Fruit fly (Drosophila melanogaster): ENCODE data around the gene AIF.

Gene AIF

dm6 chr2L:2161244-2162243 lies 10.0 kb downstream of the AIF start (continued):
- TF ChIP-seq CG8119 (GFP tag; IDR thresholded peaks at IDR 0.05) (no peak), Sox15 (GFP tag; optimal IDR thresholded peaks at IDR 0.05) (peak; percentile 49), pdm3 (GFP tag; optimal IDR thresholded peaks at IDR 0.05) (peak; percentile 72), cyc (GFP tag; optimal IDR thresholded peaks at IDR 0.05) (peak; percentile 78), CG16779 (tag; optimal IDR thresholded peaks at IDR 0.05) (no peak), Met (GFP tag; optimal IDR thresholded peaks at IDR 0.05) (peak; percentile 84), CG6792 (GFP tag; optimal IDR thresholded peaks at IDR 0.05) (peak; percentile 61), CG7368 (GFP tag; optimal IDR thresholded peaks at IDR 0.05) (peak; percentile 32), CG11902 (GFP tag; optimal IDR thresholded peaks at IDR 0.05) (peak; percentile 57), CG4318 (GFP tag; optimal IDR thresholded peaks at IDR 0.05) (peak; percentile 68), Ets96B (tag; optimal IDR thresholded peaks at IDR 0.05) (peak; percentile 40), esn (GFP tag; optimal IDR thresholded peaks at IDR 0.05) (peak; percentile 84), CG6163 (GFP tag; IDR thresholded peaks at IDR 0.05) (peak; percentile 63; the same call in 2 of the 3 replicates), ss (GFP tag; optimal IDR thresholded peaks at IDR 0.05) (peak; percentile 3 to 50), CG1621 (tag; optimal IDR thresholded peaks at IDR 0.05) (peak; percentile 48), vri (GFP tag; optimal IDR thresholded peaks at IDR 0.05) (peak; percentile 9), CG11294 (GFP tag; IDR thresholded peaks at IDR 0.05) (no peak), CG6276 (GFP tag; optimal IDR thresholded peaks at IDR 0.05) (peak; percentile 17), Eip75B (GFP tag; optimal IDR thresholded peaks at IDR 0.05) (peak; percentile 63), CG3032 (tag; optimal IDR thresholded peaks at IDR 0.05) (peak; percentile 44), fkh (GFP tag; optimal IDR thresholded peaks at IDR 0.05) (no peak)

- peak; percentile 69 for TF ChIP-seq CG6854 (GFP tag; optimal IDR thresholded peaks at IDR 0.05)
- TF ChIP-seq CG1621 (tag; optimal IDR thresholded peaks at IDR 0.05) = no peak
- TF ChIP-seq Lpt (GFP tag; optimal IDR thresholded peaks at IDR 0.05) = peak; percentile 70
- TF ChIP-seq eg (GFP tag; IDR thresholded peaks at IDR 0.05) = peak; percentile 27; the same call in 1 of the 3 replicates
These were observed 10.7 kb downstream of the AIF start for dm6 chr2L:2162281-2162680.

- TF ChIP-seq svp (GFP tag) (no peak), CG8319 (GFP tag; optimal IDR thresholded peaks at IDR 0.05) (no peak), Hr4 (GFP tag; optimal IDR thresholded peaks at IDR 0.05) (peak; percentile 71), cyc (GFP tag; optimal IDR thresholded peaks at IDR 0.05) (no peak), CG4318 (GFP tag; optimal IDR thresholded peaks at IDR 0.05) (peak; percentile 33), CG7368 (GFP tag; optimal IDR thresholded peaks at IDR 0.05) (peak; percentile 41), Gug (GFP tag; IDR thresholded peaks at IDR 0.05) (no peak), CG6808 (GFP tag; optimal IDR thresholded peaks at IDR 0.05) (peak; percentile 66), CG10669 (GFP tag; optimal IDR thresholded peaks at IDR 0.05) (peak; percentile 66), Ets96B (tag; optimal IDR thresholded peaks at IDR 0.05) (peak; percentile 80), Eip75B (GFP tag; optimal IDR thresholded peaks at IDR 0.05) (peak; percentile 71), Eip78C (GFP tag) (peak; percentile 90), CG31627 (GFP tag; optimal IDR thresholded peaks at IDR 0.05) (no peak), CG32006 (GFP tag; optimal IDR thresholded peaks at IDR 0.05) (peak; percentile 73), CG11762 (GFP tag; optimal IDR thresholded peaks at IDR 0.05; ENCODE audit: insufficient read depth) (peak; percentile 25), eg (GFP tag; IDR thresholded peaks at IDR 0.05) (0 out of 3 replicates have a peak, but pooled peaks have one; percentile 39), achi (GFP tag; optimal IDR thresholded peaks at IDR 0.05) (peak; percentile 72), salr (GFP tag; optimal IDR thresholded peaks at IDR 0.05) (peak; percentile 20 to 36), esn (GFP tag; optimal IDR thresholded peaks at IDR 0.05) (no peak), lz (GFP tag; optimal IDR thresholded peaks at IDR 0.05) (peak; percentile 1), fkh (GFP tag; optimal IDR thresholded peaks at IDR 0.05) (no peak), topi (GFP tag; optimal IDR thresholded peaks at IDR 0.05) (peak; percentile 17), ss (GFP tag; optimal IDR thresholded peaks at IDR 0.05) (peak; percentile 28 to 50), CG3032 (tag; optimal IDR thresholded peaks at IDR 0.05) (peak; percentile 64), CG11294 (GFP tag; IDR thresholded peaks at IDR 0.05) (no peak), acj6 (GFP tag; optimal IDR thresholded peaks at IDR 0.05) (peak; percentile 59), net (GFP tag; optimal IDR thresholded peaks at IDR 0.05) (no peak), CG9139 (GFP tag; optimal IDR thresholded peaks at IDR 0.05) (no peak), CG6854 (GFP tag; optimal IDR thresholded peaks at IDR 0.05) (no peak), dac (GFP tag; optimal IDR thresholded peaks at IDR 0.05) (no peak)
These were observed 11.4 kb downstream of the AIF start for dm6 chr2L:2162729-2163567.
